Fruit fly (Drosophila melanogaster) whole organism, adult: ENCODE results near the gene Mau2.
A peak's percentile ranks its signal among the peaks of the same experiment; 100 is the strongest.

Experiments
- CG14711 ChIP-seq: fragments of 200-800 bp; sonication (Bioruptor generic); optimal IDR thresholded peaks from 2 replicates; lab custom pipeline; 2018; ENCODE audit warnings: missing biosample characterization, mild to moderate bottlenecking, missing genetic modification characterization, moderate library complexity
- CG1620 ChIP-seq: fragments of 200-800 bp; sonication (Bioruptor generic); optimal IDR thresholded peaks from 2 replicates; lab custom pipeline; 2016; ENCODE audit warnings: missing biosample characterization, missing genetic modification characterization
- CG5204 ChIP-seq: fragments of 200-800 bp; sonication (Bioruptor generic); optimal IDR thresholded peaks from 2 replicates; lab custom pipeline; 2016; ENCODE audit warnings: missing biosample characterization, missing genetic modification characterization
- CG7045 ChIP-seq: fragments of 200-800 bp; sonication (Bioruptor generic); optimal IDR thresholded peaks from 2 replicates; lab custom pipeline; 2017; ENCODE audit warnings: missing biosample characterization, mild to moderate bottlenecking, missing genetic modification characterization
- Hr96 ChIP-seq: fragments of 200-800 bp; sonication (Bioruptor generic); optimal IDR thresholded peaks from 2 replicates; lab custom pipeline; 2016; ENCODE audit warnings: missing biosample characterization, missing genetic modification characterization
- bab1 ChIP-seq: fragments of 200-800 bp; sonication (Bioruptor generic); optimal IDR thresholded peaks from 3 replicates; lab custom pipeline; 2019; ENCODE audit warnings: missing biosample characterization, mild to moderate bottlenecking, missing genetic modification characterization, moderate library complexity
- cic ChIP-seq: fragments of 200-800 bp; sonication (Bioruptor generic); optimal IDR thresholded peaks from 2 replicates; lab custom pipeline; 2017; ENCODE audit warnings: missing biosample characterization, mild to moderate bottlenecking, missing genetic modification characterization, moderate library complexity
- toe ChIP-seq: fragments of 200-800 bp; sonication (Bioruptor generic); optimal IDR thresholded peaks from 2 replicates; lab custom pipeline; 2016; ENCODE audit warnings: missing biosample characterization, missing genetic modification characterization

dm6 chr3R:15208712-15209499 lies at the start of gene Mau2, which contains the start of gene Spn88Eb:
- TF ChIP-seq CG7045 (GFP tag; lab: Kevin White, UChicago) (peak; percentile 54), Hr96 (GFP tag; lab: Kevin White, UChicago) (no peak), toe (GFP tag; lab: Kevin White, UChicago) (peak; percentile 74), cic (peak; percentile 45), CG14711 (tag; lab: Kevin White, UChicago) (peak; percentile 43), bab1 (GFP tag; lab: Kevin White, UChicago) (peak; percentile 2), CG1620 (peak; percentile 73), CG5204 (GFP tag; lab: Kevin White, UChicago) (no peak)
